Worm (Caenorhabditis elegans) whole organism, late embryonic: ENCODE data around the gene D2023.1.

Experiments
- C08G9.2 ChIP-seq: sonication (generic microtip); optimal IDR thresholded peaks from 2 replicates; lab custom pipeline; 2016; ENCODE audit warnings: mild to moderate bottlenecking, missing genetic modification characterization, moderate library complexity, missing compliant biosample characterization
- K02D7.2 ChIP-seq: sonication (generic microtip); optimal IDR thresholded peaks from 2 replicates; lab custom pipeline; 2017; ENCODE audit warnings: mild to moderate bottlenecking, missing genetic modification characterization, missing compliant biosample characterization
- Y22D7AL.16 ChIP-seq: sonication (generic microtip); optimal IDR thresholded peaks from 2 replicates; lab custom pipeline; 2016; ENCODE audit warnings: missing genetic modification characterization, missing compliant biosample characterization
- ama-1 ChIP-seq: fragments of 150-350 bp; optimal IDR thresholded peaks from 2 replicates; lab custom pipeline; 2014
- ceh-14 ChIP-seq: sonication (generic microtip); optimal IDR thresholded peaks from 2 replicates; lab custom pipeline; 2016; ENCODE audit warnings: missing genotype, missing genetic modification characterization, missing compliant biosample characterization
- ceh-18 ChIP-seq: sonication (generic microtip); optimal IDR thresholded peaks from 2 replicates; lab custom pipeline; 2016; ENCODE audit warnings: missing genetic modification characterization, missing compliant biosample characterization
- ceh-30 ChIP-seq: fragments of 150-350 bp; optimal IDR thresholded peaks from 2 replicates; lab custom pipeline; 2014; ENCODE audit warnings: missing biosample characterization, missing genetic modification characterization
- ceh-6 ChIP-seq: fragments of 200-800 bp; sonication (Bioruptor generic); optimal IDR thresholded peaks from 2 replicates; lab custom pipeline; 2018; ENCODE audit warnings: mild to moderate bottlenecking, missing genetic modification characterization, missing compliant biosample characterization
- dmd-4 ChIP-seq: sonication (generic microtip); optimal IDR thresholded peaks from 2 replicates; lab custom pipeline; 2016; ENCODE audit warnings: borderline replicate concordance, missing genetic modification characterization, missing compliant biosample characterization
- elt-2 ChIP-seq: sonication (generic microtip); optimal IDR thresholded peaks from 2 replicates; lab custom pipeline; 2016; ENCODE audit warnings: missing genetic modification reagents, missing genetic modification characterization, missing compliant biosample characterization
- elt-4 ChIP-seq: sonication (generic microtip); optimal IDR thresholded peaks from 2 replicates; lab custom pipeline; 2016; ENCODE audit warnings: missing genetic modification characterization, missing compliant biosample characterization
- ets-4 ChIP-seq: sonication (generic microtip); optimal IDR thresholded peaks from 2 replicates; lab custom pipeline; 2016; ENCODE audit warnings: missing genetic modification characterization, missing compliant biosample characterization
- fkh-6 ChIP-seq: sonication (generic microtip); optimal IDR thresholded peaks from 2 replicates; lab custom pipeline; 2016; ENCODE audit warnings: missing genetic modification characterization, missing compliant biosample characterization
- gmeb-2 ChIP-seq: sonication (generic microtip); optimal IDR thresholded peaks from 2 replicates; lab custom pipeline; 2016; ENCODE audit warnings: missing genetic modification characterization, inconsistent platforms, missing compliant biosample characterization
- hlh-13 ChIP-seq: fragments of 200-800 bp; sonication (Bioruptor generic); optimal IDR thresholded peaks from 2 replicates; lab custom pipeline; 2018; ENCODE audit warnings: mild to moderate bottlenecking, missing genetic modification characterization, missing compliant biosample characterization
- hlh-15 ChIP-seq: sonication (generic microtip); optimal IDR thresholded peaks from 2 replicates; lab custom pipeline; 2016; ENCODE audit warnings: missing genetic modification characterization, missing compliant biosample characterization
- hlh-30 ChIP-seq: sonication (generic microtip); optimal IDR thresholded peaks from 2 replicates; lab custom pipeline; 2017; ENCODE audit warnings: antibody characterized with exemption, missing genetic modification characterization, missing compliant biosample characterization; ENCODE audit not compliant: insufficient read depth
- hlh-8 ChIP-seq: sonication (generic microtip); optimal IDR thresholded peaks from 2 replicates; lab custom pipeline; 2016; ENCODE audit warnings: missing genotype, missing genetic modification characterization, missing compliant biosample characterization
- lim-6 ChIP-seq: sonication (generic microtip); optimal IDR thresholded peaks from 2 replicates; lab custom pipeline; 2016; ENCODE audit warnings: missing genetic modification characterization, missing compliant biosample characterization
- lin-11 ChIP-seq: fragments of 200-800 bp; sonication (Bioruptor generic); optimal IDR thresholded peaks from 2 replicates; lab custom pipeline; 2018; ENCODE audit warnings: mild to moderate bottlenecking, missing genetic modification characterization, missing compliant biosample characterization
- mec-3 ChIP-seq: sonication (generic microtip); optimal IDR thresholded peaks from 2 replicates; lab custom pipeline; 2016; ENCODE audit warnings: borderline replicate concordance, missing genetic modification characterization, missing compliant biosample characterization
- nfya-1 ChIP-seq: sonication (generic microtip); optimal IDR thresholded peaks from 2 replicates; lab custom pipeline; 2017; ENCODE audit warnings: missing genetic modification characterization, mild to moderate bottlenecking, missing compliant biosample characterization, antibody characterized with exemption, moderate library complexity
- nhr-11 ChIP-seq: fragments of 150-350 bp; optimal IDR thresholded peaks from 2 replicates; lab custom pipeline; 2014; ENCODE audit warnings: missing biosample characterization, missing genetic modification characterization
- odd-2 ChIP-seq: sonication (generic microtip); optimal IDR thresholded peaks from 2 replicates; lab custom pipeline; 2017; ENCODE audit warnings: antibody characterized with exemption, mild to moderate bottlenecking, missing genetic modification characterization, missing compliant biosample characterization
- pag-3 ChIP-seq: sonication (generic microtip); optimal IDR thresholded peaks from 2 replicates; lab custom pipeline; 2016; ENCODE audit warnings: missing compliant biosample characterization, missing genetic modification characterization, borderline replicate concordance
- pat-9 ChIP-seq: fragments of 200-800 bp; sonication (Bioruptor generic); optimal IDR thresholded peaks from 2 replicates; lab custom pipeline; 2018; ENCODE audit warnings: mild to moderate bottlenecking, missing genetic modification characterization, moderate library complexity, missing compliant biosample characterization
- pax-1 ChIP-seq: fragments of 150-350 bp; optimal IDR thresholded peaks from 2 replicates; lab custom pipeline; 2014; ENCODE audit warnings: missing biosample characterization, missing genetic modification characterization
- pha-4 ChIP-seq: fragments of 150-350 bp; optimal IDR thresholded peaks from 2 replicates; lab custom pipeline; 2018; ENCODE audit warnings: missing biosample characterization, missing genetic modification reagents, missing genetic modification characterization
- pqm-1 ChIP-seq: sonication (generic microtip); optimal IDR thresholded peaks from 2 replicates; lab custom pipeline; 2016; ENCODE audit warnings: missing genetic modification characterization, missing compliant biosample characterization
- sdc-2 ChIP-seq: sonication (generic microtip); optimal IDR thresholded peaks from 2 replicates; lab custom pipeline; 2016; ENCODE audit warnings: missing genotype, missing genetic modification characterization, missing compliant biosample characterization
- tbx-2 ChIP-seq: sonication (generic microtip); optimal IDR thresholded peaks from 2 replicates; lab custom pipeline; 2016; ENCODE audit warnings: missing genetic modification characterization, missing compliant biosample characterization
- tbx-7 ChIP-seq: sonication (generic microtip); optimal IDR thresholded peaks from 2 replicates; lab custom pipeline; 2016; ENCODE audit warnings: missing genotype, missing genetic modification characterization, missing compliant biosample characterization
- ttx-3 ChIP-seq: sonication (generic microtip); optimal IDR thresholded peaks from 2 replicates; lab custom pipeline; 2016; ENCODE audit warnings: missing genetic modification reagents, missing genetic modification characterization, missing compliant biosample characterization
- unc-3 ChIP-seq, 2 experiments: fragments of 200-800 bp in 1 of 2; sonication (Bioruptor generic) in 1 of 2; sonication (generic microtip) in 1 of 2; conservative IDR thresholded peaks in 1 of 2; optimal IDR thresholded peaks in 1 of 2; 2 replicates each; pipeline versions ENCODE4 v1.3.6 to Lab custom; 2016 to 2022; ENCODE audit warnings: missing compliant biosample characterization in 2 of 2, missing genetic modification characterization in 2 of 2, missing genetic modification reagents in 1 of 2
- unc-42 ChIP-seq: sonication (generic microtip); optimal IDR thresholded peaks from 2 replicates; lab custom pipeline; 2016; ENCODE audit warnings: missing genotype, missing genetic modification characterization, missing compliant biosample characterization
- unc-55 ChIP-seq: sonication (generic microtip); optimal IDR thresholded peaks from 2 replicates; lab custom pipeline; 2017; ENCODE audit warnings: missing biosample characterization, missing genetic modification reagents, missing genetic modification characterization
- unc-86 ChIP-seq: sonication (generic microtip); optimal IDR thresholded peaks from 2 replicates; lab custom pipeline; 2016; ENCODE audit warnings: missing genetic modification characterization, missing compliant biosample characterization
- zip-5 ChIP-seq: sonication (generic microtip); optimal IDR thresholded peaks from 2 replicates; lab custom pipeline; 2016; ENCODE audit warnings: missing genetic modification characterization, missing compliant biosample characterization

Gene D2023.1

DNA sequence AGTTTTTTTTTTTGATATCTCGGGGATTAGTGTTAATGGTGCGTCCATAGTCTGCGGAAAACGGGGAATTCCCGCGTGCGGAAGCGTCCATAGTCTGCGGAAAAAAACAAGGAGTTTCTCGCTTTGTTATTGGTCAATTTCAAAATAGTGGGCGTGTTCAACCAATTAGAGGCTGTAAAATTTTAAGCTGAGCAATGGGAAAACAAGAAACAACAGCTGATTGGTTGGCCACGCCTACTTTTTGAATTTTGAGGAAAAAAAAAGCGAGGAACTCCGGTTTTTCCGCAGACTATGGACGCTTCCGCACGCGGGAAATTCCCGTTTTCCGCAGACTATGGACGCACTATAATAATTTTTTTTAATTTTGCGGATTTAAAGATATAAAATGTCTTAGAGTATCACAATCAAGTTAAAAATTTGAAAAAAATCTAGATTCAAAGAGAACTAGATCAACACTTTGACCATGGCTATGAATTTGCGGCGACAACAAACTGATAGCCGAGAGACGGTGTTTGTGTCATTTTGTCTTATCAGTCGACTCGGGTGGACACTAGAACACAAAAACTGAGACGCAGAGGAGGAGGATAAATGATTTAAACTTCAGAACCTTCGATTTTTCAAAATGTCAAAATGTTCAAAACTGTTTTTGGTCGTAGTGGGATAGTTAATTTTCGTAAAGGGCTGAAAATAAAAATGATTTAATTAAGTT lies 33.9 kb downstream of the D2023.1 start:
- peak; percentile 39 for TF ChIP-seq elt-2 (tag; lab: Kevin White, UChicago)
- peak; percentile 36 for TF ChIP-seq nfya-1 (tag; lab: Kevin White, UChicago)

DNA sequence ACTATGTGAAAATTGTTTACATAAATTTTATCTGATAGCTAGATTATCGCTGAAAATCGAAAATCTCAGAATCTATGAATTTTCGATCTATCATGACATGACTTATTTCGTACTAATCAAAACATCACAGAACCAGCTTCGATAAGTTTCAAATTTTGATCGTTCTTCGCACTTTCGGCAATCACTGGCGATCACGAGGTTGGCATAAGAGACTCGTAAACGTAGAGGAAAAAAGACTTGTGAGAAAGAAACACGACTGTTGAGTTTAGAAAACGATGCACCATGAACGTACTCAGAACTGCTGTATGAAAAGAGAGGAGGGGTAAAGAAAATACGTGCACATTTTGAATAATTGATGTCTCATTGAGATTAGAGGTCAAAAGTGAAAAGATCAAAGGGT lies 34.6 kb downstream of the D2023.1 start:
- TF ChIP-seq hlh-15 (no peak), Y22D7AL.16 (no peak), pag-3 (tag; lab: Kevin White, UChicago) (no peak), ceh-18 (tag; lab: Kevin White, UChicago) (peak; percentile 54), unc-55 (peak; percentile 33), hlh-30 (peak; percentile 11), tbx-2 (tag; lab: Kevin White, UChicago) (no peak)

DNA sequence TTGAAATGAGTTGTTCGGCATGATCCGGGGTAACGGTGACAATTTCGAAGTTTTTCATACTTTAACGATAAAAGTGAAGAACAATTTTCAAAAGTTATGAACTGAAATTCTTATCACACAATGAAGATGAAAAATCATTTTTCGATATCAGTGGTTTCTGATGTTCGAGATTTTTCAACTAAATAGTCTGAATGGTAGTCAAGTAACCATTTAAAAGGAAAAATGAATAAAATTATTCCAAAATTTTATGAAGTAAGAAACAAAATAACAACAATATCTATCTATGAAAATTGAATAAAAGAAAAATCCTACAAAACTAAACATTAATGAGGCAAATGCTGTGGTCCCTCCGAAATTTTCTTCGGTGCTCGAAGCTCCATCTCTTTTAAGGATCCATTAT lies 36.3 kb downstream of the D2023.1 start, which contains the start of gene D2023.4:
Gene D2023.4 (minus strand): TSS at position 101 of the 400 bp plus-strand sequence.
- TF ChIP-seq unc-42 (tag; lab: Kevin White, UChicago) (no peak), hlh-13 (GFP tag; lab: Kevin White, UChicago) (no peak), lim-6 (tag; lab: Kevin White, UChicago) (no peak), pat-9 (tag; lab: Kevin White, UChicago) (no peak), lin-11 (tag; lab: Kevin White, UChicago) (no peak), ceh-14 (tag; lab: Kevin White, UChicago) (no peak), nhr-11 (no peak), ets-4 (tag; lab: Kevin White, UChicago) (no peak), elt-4 (no peak), elt-2 (tag; lab: Kevin White, UChicago) (no peak), ama-1 (lab: Kevin White, UChicago) (no peak), unc-86 (tag; lab: Kevin White, UChicago) (no peak), pqm-1 (no peak), tbx-7 (tag; lab: Kevin White, UChicago) (no peak), ttx-3 (tag; lab: Kevin White, UChicago) (no peak), zip-5 (tag; lab: Kevin White, UChicago) (no peak)
- TF ChIP-seq, all 69 proteins: peak for 0

DNA sequence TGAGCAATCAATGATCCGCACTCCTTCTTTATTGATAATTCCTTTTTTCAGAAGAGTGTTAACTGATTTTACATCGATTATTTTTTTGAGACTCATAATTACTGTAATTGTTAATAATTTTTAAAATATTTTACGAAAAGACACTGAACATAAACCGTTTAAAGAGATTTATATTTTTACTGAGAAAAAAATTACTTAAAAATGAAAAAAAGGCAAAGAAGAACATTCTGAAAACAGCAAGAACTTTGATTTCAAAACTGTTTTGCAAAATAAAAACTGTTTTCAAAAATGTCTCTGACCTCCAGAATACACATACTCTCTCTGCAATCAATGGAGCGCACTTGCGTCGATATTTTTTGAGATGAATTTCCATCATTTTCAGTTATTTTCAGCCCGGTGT lies 37.6 kb downstream of the D2023.1 start, which contains the start of the genes mpst-1 and D2023.6:
Gene mpst-1 (minus strand): TSS at position 101 of the 400 bp plus-strand sequence.
Gene D2023.6 (plus strand): TSS at position 388 of the 400 bp plus-strand sequence.
- TF ChIP-seq pqm-1 (no peak), unc-55 (no peak), odd-2 (tag; lab: Kevin White, UChicago) (no peak), unc-42 (tag; lab: Kevin White, UChicago) (no peak), hlh-15 (no peak), pha-4 (no peak), gmeb-2 (tag; lab: Kevin White, UChicago) (no peak), ama-1 (lab: Kevin White, UChicago) (no peak), hlh-13 (GFP tag; lab: Kevin White, UChicago) (no peak), ceh-6 (GFP tag; lab: Kevin White, UChicago) (no peak), hlh-8 (tag; lab: Kevin White, UChicago) (no peak)

DNA sequence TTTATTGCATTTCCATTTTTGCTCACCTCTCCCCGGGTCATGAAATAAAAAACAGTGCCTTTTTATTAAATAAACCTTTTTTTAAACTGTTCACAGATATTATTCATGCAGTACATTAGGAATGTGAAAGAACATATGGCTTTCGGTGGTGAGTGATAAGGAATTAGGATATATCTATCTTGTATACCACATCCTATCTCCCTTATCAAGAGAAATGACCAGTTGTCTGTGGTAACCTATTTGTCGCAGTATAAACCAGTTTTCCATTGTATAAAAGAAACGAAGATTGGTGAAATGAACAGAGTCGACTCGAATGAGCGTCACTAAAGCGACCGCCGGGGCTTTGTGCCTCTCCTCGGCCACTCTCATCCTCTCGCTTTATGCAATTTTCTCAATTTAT lies 39.9 kb downstream of the D2023.1 start, which contains the start of gene col-158:
Gene col-158 (plus strand): TSS at position 301 of the 400 bp plus-strand sequence.
- TF ChIP-seq ceh-14 (tag; lab: Kevin White, UChicago): no peak

DNA sequence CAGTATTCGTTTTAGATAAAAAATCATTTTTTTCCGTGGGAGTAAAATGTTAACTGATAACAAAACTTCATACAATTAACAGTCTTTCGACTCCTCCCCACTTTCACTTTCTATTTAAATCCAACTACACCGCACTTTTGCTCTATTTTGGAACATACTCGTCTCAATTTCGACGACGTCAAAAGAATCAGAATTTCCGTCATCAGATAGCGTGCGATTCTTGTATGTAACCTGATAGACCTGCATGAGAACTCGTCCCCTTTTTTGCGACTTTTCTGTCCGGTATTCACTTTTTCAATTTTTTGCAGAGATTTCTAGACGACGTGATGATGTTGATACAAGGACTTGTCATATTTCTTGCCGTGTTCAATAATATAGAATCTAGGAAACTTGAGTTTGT lies 44.0 kb downstream of the D2023.1 start, which contains the start of gene pho-8:
Gene pho-8 (plus strand): TSS at position 301 of the 400 bp plus-strand sequence.
- TF ChIP-seq unc-3 (GFP tag; conservative IDR thresholded peaks at IDR 0.05; lab: Robert Waterston, UW) (no peak), unc-3 (tag; optimal IDR thresholded peaks at IDR 0.05; lab: Kevin White, UChicago) (no peak), C08G9.2 (tag; lab: Kevin White, UChicago) (no peak), mec-3 (tag; lab: Kevin White, UChicago) (no peak), ceh-30 (no peak), sdc-2 (tag; lab: Kevin White, UChicago) (no peak), pax-1 (no peak), fkh-6 (tag; lab: Kevin White, UChicago) (no peak), ama-1 (lab: Kevin White, UChicago) (no peak), K02D7.2 (tag; lab: Kevin White, UChicago) (no peak), dmd-4 (tag; lab: Kevin White, UChicago) (no peak), nhr-11 (no peak), elt-2 (tag; lab: Kevin White, UChicago) (no peak), pat-9 (tag; lab: Kevin White, UChicago) (no peak)
